Fruit fly (Drosophila melanogaster) whole organism, prepupa: ENCODE results near the gene CG31638.
A peak's percentile ranks its signal among the peaks of the same experiment; 100 is the strongest.

Experiments used
- Blimp-1 ChIP-seq: fragments of 200-800 bp; sonication (Bioruptor generic); optimal IDR thresholded peaks from 3 replicates; lab custom pipeline; 2017; ENCODE audit warnings: missing biosample characterization, missing genetic modification characterization, mild to moderate bottlenecking, moderate library complexity, missing genetic modification reagents
- CG11294 ChIP-seq: fragments of 200-800 bp; sonication (Bioruptor generic); IDR thresholded peaks from 2 replicates; pipeline ENCODE4 v1.3.6; 2022; ENCODE audit warnings: missing biosample characterization, missing genetic modification characterization
- CG11902 ChIP-seq: fragments of 200-800 bp; sonication (Bioruptor generic); optimal IDR thresholded peaks from 3 replicates; lab custom pipeline; 2016; ENCODE audit warnings: missing biosample characterization, missing genetic modification characterization
- CG15336 ChIP-seq: fragments of 200-800 bp; sonication (Bioruptor generic); IDR thresholded peaks from 2 replicates; pipeline ENCODE4 v1.3.6; 2022; ENCODE audit warnings: missing biosample characterization, missing genetic modification characterization
- CG1621 ChIP-seq: fragments of 200-800 bp; sonication (Bioruptor generic); optimal IDR thresholded peaks from 3 replicates; lab custom pipeline; 2018; ENCODE audit warnings: missing biosample characterization, mild to moderate bottlenecking, missing genetic modification characterization
- CG32006 ChIP-seq: fragments of 200-800 bp; sonication (Bioruptor generic); optimal IDR thresholded peaks from 3 replicates; lab custom pipeline; 2017; ENCODE audit warnings: missing biosample characterization, mild to moderate bottlenecking, missing genetic modification characterization
- CG4318 ChIP-seq: fragments of 200-800 bp; sonication (Bioruptor generic); optimal IDR thresholded peaks from 3 replicates; lab custom pipeline; 2017; ENCODE audit warnings: missing biosample characterization, mild to moderate bottlenecking, missing genetic modification characterization
- CG6163 ChIP-seq: fragments of 200-800 bp; sonication (Bioruptor generic); IDR thresholded peaks from 3 replicates; pipeline ENCODE4 v1.3.6; 2022; ENCODE audit warnings: missing biosample characterization, missing genetic modification characterization
- CG6276 ChIP-seq: fragments of 200-800 bp; sonication (Bioruptor generic); optimal IDR thresholded peaks from 2 replicates; lab custom pipeline; 2017; ENCODE audit warnings: missing biosample characterization, mild to moderate bottlenecking, missing genetic modification characterization
- CG6792 ChIP-seq: fragments of 200-800 bp; sonication (Bioruptor generic); optimal IDR thresholded peaks from 3 replicates; lab custom pipeline; 2016; ENCODE audit warnings: missing biosample characterization, missing genetic modification characterization
- CG6808 ChIP-seq: fragments of 200-800 bp; sonication (Bioruptor generic); optimal IDR thresholded peaks from 3 replicates; lab custom pipeline; 2017; ENCODE audit warnings: missing biosample characterization, missing genetic modification characterization, mild to moderate bottlenecking, moderate library complexity, missing genetic modification reagents
- CG6854 ChIP-seq: fragments of 200-800 bp; sonication (Bioruptor generic); optimal IDR thresholded peaks from 2 replicates; lab custom pipeline; 2017; ENCODE audit warnings: missing biosample characterization, mild to moderate bottlenecking, missing genetic modification characterization
- CG7368 ChIP-seq: fragments of 200-800 bp; sonication (Bioruptor generic); optimal IDR thresholded peaks from 3 replicates; lab custom pipeline; 2016; ENCODE audit warnings: missing biosample characterization, missing genetic modification characterization
- CG8119 ChIP-seq: fragments of 200-800 bp; sonication (Bioruptor generic); IDR thresholded peaks from 3 replicates; pipeline ENCODE4 v1.3.6; 2022; ENCODE audit warnings: missing biosample characterization, missing genetic modification characterization
- CG8632 ChIP-seq: fragments of 200-800 bp; sonication (Bioruptor generic); optimal IDR thresholded peaks from 3 replicates; lab custom pipeline; 2016; ENCODE audit warnings: missing biosample characterization, missing genetic modification characterization
- CG9139 ChIP-seq: fragments of 200-800 bp; sonication (Bioruptor generic); optimal IDR thresholded peaks from 3 replicates; lab custom pipeline; 2017; ENCODE audit warnings: missing biosample characterization, mild to moderate bottlenecking, missing genetic modification characterization
- Eip75B ChIP-seq: fragments of 200-800 bp; sonication (Bioruptor generic); optimal IDR thresholded peaks from 3 replicates; lab custom pipeline; 2016; ENCODE audit warnings: missing biosample characterization, missing genetic modification characterization
- Eip78C ChIP-seq: fragments of 200-800 bp; sonication (Bioruptor generic); peaks from one replicate; lab custom pipeline; 2016; ENCODE audit warnings: missing biosample characterization, missing genetic modification characterization
- Eip93F ChIP-seq: fragments of 200-800 bp; sonication (Bioruptor generic); optimal IDR thresholded peaks from 2 replicates; lab custom pipeline; 2016; ENCODE audit warnings: missing biosample characterization, mild to moderate bottlenecking, missing genetic modification characterization
- Ets21C ChIP-seq: fragments of 200-800 bp; sonication (Bioruptor generic); optimal IDR thresholded peaks from 3 replicates; lab custom pipeline; 2016; ENCODE audit warnings: missing biosample characterization, missing genetic modification characterization
- Ets96B ChIP-seq: fragments of 200-800 bp; optimal IDR thresholded peaks from 2 replicates; lab custom pipeline; 2019; ENCODE audit warnings: missing biosample characterization, mild to moderate bottlenecking, missing genetic modification characterization, moderate library complexity
- Hr38 ChIP-seq: sonication (Bioruptor generic); optimal IDR thresholded peaks from 2 replicates; lab custom pipeline; 2016; ENCODE audit warnings: missing biosample characterization, missing genetic modification characterization
- Hr39 ChIP-seq: fragments of 200-800 bp; sonication (Bioruptor generic); optimal IDR thresholded peaks from 2 replicates; lab custom pipeline; 2016; ENCODE audit warnings: missing biosample characterization, missing genetic modification characterization
- Hr4 ChIP-seq: fragments of 200-800 bp; sonication (Bioruptor generic); optimal IDR thresholded peaks from 3 replicates; lab custom pipeline; 2016; ENCODE audit warnings: missing biosample characterization, missing genetic modification characterization
- Met ChIP-seq: fragments of 200-800 bp; sonication (Bioruptor generic); optimal IDR thresholded peaks from 3 replicates; lab custom pipeline; 2016; ENCODE audit warnings: missing biosample characterization, missing genetic modification characterization
- Sox102F ChIP-seq: fragments of 200-800 bp; sonication (Bioruptor generic); optimal IDR thresholded peaks from 2 replicates; lab custom pipeline; 2016; ENCODE audit warnings: missing biosample characterization, mild to moderate bottlenecking, missing genetic modification characterization
- Sox14 ChIP-seq: fragments of 200-800 bp; sonication (Bioruptor generic); optimal IDR thresholded peaks from 3 replicates; lab custom pipeline; 2016; ENCODE audit warnings: missing biosample characterization, missing genetic modification characterization
- achi ChIP-seq: fragments of 200-800 bp; sonication (Bioruptor generic); optimal IDR thresholded peaks from 3 replicates; lab custom pipeline; 2016; ENCODE audit warnings: missing biosample characterization, missing genetic modification characterization
- acj6 ChIP-seq: fragments of 200-800 bp; sonication (Bioruptor generic); optimal IDR thresholded peaks from 3 replicates; lab custom pipeline; 2016; ENCODE audit warnings: missing biosample characterization, missing genetic modification characterization
- cyc ChIP-seq: fragments of 200-800 bp; sonication (Bioruptor generic); optimal IDR thresholded peaks from 3 replicates; lab custom pipeline; 2016; ENCODE audit warnings: missing biosample characterization, missing genetic modification characterization
- dac ChIP-seq: fragments of 200-800 bp; sonication (Bioruptor generic); optimal IDR thresholded peaks from 2 replicates; lab custom pipeline; 2017; ENCODE audit warnings: missing biosample characterization, mild to moderate bottlenecking, missing genetic modification characterization
- dsx ChIP-seq: fragments of 200-800 bp; optimal IDR thresholded peaks from 3 replicates; lab custom pipeline; 2019; ENCODE audit warnings: missing biosample characterization, mild to moderate bottlenecking, missing genetic modification characterization, moderate library complexity; ENCODE audit not compliant: poor library complexity, severe bottlenecking
- eg ChIP-seq: fragments of 200-800 bp; sonication (Bioruptor generic); IDR thresholded peaks from 3 replicates; pipeline ENCODE4 v1.3.6; 2022; ENCODE audit warnings: missing biosample characterization, missing genetic modification characterization
- fkh ChIP-seq: fragments of 200-800 bp; sonication (Bioruptor generic); optimal IDR thresholded peaks from 3 replicates; lab custom pipeline; 2017; ENCODE audit warnings: missing biosample characterization, mild to moderate bottlenecking, missing genetic modification characterization, moderate library complexity
- lz ChIP-seq: fragments of 200-800 bp; sonication (Bioruptor generic); optimal IDR thresholded peaks from 3 replicates; lab custom pipeline; 2016; ENCODE audit warnings: missing biosample characterization, missing genetic modification characterization
- net ChIP-seq: fragments of 200-800 bp; sonication (Bioruptor generic); optimal IDR thresholded peaks from 3 replicates; lab custom pipeline; 2016; ENCODE audit warnings: missing biosample characterization, missing genetic modification characterization
- pdm3 ChIP-seq: fragments of 200-800 bp; sonication (Bioruptor generic); optimal IDR thresholded peaks from 3 replicates; lab custom pipeline; 2016; ENCODE audit warnings: missing biosample characterization, missing genetic modification characterization
- salr ChIP-seq, 2 experiments: fragments of 200-800 bp; sonication (Bioruptor generic); optimal IDR thresholded peaks; 3 replicates each; lab custom pipeline; 2016 to 2018; ENCODE audit warnings: missing biosample characterization in 2 of 2, missing genetic modification characterization in 2 of 2, mild to moderate bottlenecking in 1 of 2
- spab ChIP-seq: fragments of 200-800 bp; sonication (Bioruptor generic); optimal IDR thresholded peaks from 2 replicates; lab custom pipeline; 2017; ENCODE audit warnings: missing biosample characterization, mild to moderate bottlenecking, missing genetic modification characterization, missing genetic modification reagents
- ss ChIP-seq, 2 experiments: fragments of 200-800 bp; sonication (Bioruptor generic); optimal IDR thresholded peaks; 2 replicates in 1 of 2; 3 replicates in 1 of 2; lab custom pipeline; 2017 to 2018; ENCODE audit warnings: mild to moderate bottlenecking in 2 of 2, missing biosample characterization in 2 of 2, missing genetic modification characterization in 2 of 2, moderate library complexity in 1 of 2
- svp ChIP-seq: fragments of 200-800 bp; sonication (Bioruptor generic); peaks from one replicate; lab custom pipeline; 2016; ENCODE audit warnings: missing biosample characterization, missing genetic modification characterization
- vri ChIP-seq: fragments of 200-800 bp; sonication (Bioruptor generic); optimal IDR thresholded peaks from 3 replicates; lab custom pipeline; 2016; ENCODE audit warnings: missing biosample characterization, mild to moderate bottlenecking, missing genetic modification characterization

CG31638 gene

DNA sequence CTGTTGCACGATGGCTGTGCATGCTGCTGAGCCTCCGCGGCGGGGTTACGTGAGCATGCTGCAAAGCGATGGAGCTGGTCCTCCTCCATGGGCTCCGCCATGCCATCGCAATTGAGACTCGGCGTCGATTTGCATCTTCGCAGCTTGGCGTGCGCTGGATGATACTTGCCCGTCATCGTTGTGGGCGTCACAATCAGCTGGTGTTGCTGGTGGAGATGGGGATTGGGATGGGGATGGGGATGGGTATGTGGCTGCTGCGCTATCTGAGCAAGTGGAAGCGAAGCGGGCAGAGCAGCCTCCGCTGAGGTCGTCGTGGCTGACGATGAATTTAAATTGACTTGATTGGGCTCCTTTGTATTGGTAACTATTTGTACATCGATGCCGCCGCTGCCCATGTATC lies 27.5 kb upstream of the CG31638 start:
- 0 out of 3 replicates have a peak, but pooled peaks have one; percentile 9 for TF ChIP-seq eg (GFP tag; lab: Robert Waterston, UW)
- peak; percentile 96 for TF ChIP-seq svp
- TF ChIP-seq CG11294 (GFP tag; lab: Robert Waterston, UW): 0 out of 2 replicates have a peak, but pooled peaks have one; percentile 1
- peak in 1 of 2 experiments; percentile 27 for TF ChIP-seq ss (GFP tag; optimal IDR thresholded peaks at IDR 0.05; lab: Kevin White, UChicago)
- TF ChIP-seq CG8119: no peak
- TF ChIP-seq CG8632: no peak
- peak; percentile 54 for TF ChIP-seq Eip78C (GFP tag; lab: Kevin White, UChicago)
- TF ChIP-seq CG6163: no peak
- TF ChIP-seq CG6792 (GFP tag; lab: Kevin White, UChicago): no peak
- peak; percentile 31 for TF ChIP-seq CG1621 (tag; lab: Kevin White, UChicago)
- TF ChIP-seq, all 60 proteins: peak for 6

- TF ChIP-seq fkh (GFP tag; lab: Kevin White, UChicago): peak; percentile 32
- TF ChIP-seq svp: peak; percentile 55
- TF ChIP-seq Hr38 (GFP tag; lab: Kevin White, UChicago): no peak
- TF ChIP-seq CG11294 (GFP tag; lab: Robert Waterston, UW): no peak
- 0 out of 2 replicates have a peak, but pooled peaks have one; percentile 26 for TF ChIP-seq CG15336 (GFP tag; lab: Robert Waterston, UW)
- TF ChIP-seq eg (GFP tag; lab: Robert Waterston, UW): peak; percentile 62; the same call in 2 of the 3 replicates
- peak in 1 of 2 experiments; percentile 17 for TF ChIP-seq salr (GFP tag; optimal IDR thresholded peaks at IDR 0.05; lab: Kevin White, UChicago)
- peak; percentile 6 for TF ChIP-seq dac (GFP tag; lab: Kevin White, UChicago)
- no peak for TF ChIP-seq Sox102F
- no peak for TF ChIP-seq spab (GFP tag; lab: Kevin White, UChicago)
- no peak for TF ChIP-seq Eip75B (GFP tag; lab: Kevin White, UChicago)
- TF ChIP-seq vri (GFP tag; lab: Kevin White, UChicago): no peak
- TF ChIP-seq CG6276 (GFP tag; lab: Kevin White, UChicago): peak; percentile 7
- TF ChIP-seq CG32006 (GFP tag; lab: Kevin White, UChicago): peak; percentile 51
- TF ChIP-seq Hr4 (GFP tag; lab: Kevin White, UChicago): peak; percentile 38
- no peak for TF ChIP-seq lz (GFP tag; lab: Kevin White, UChicago)
Measured at dm6 chr2L:6464270-6464669, 26.6 kb upstream of the CG31638 start.

- TF ChIP-seq ss (GFP tag; optimal IDR thresholded peaks at IDR 0.05; lab: Kevin White, UChicago) (peak in 1 of 2 experiments; percentile 48), CG6854 (GFP tag; lab: Kevin White, UChicago) (peak; percentile 3), Blimp-1 (peak; percentile 39), spab (GFP tag; lab: Kevin White, UChicago) (no peak), CG8119 (0 out of 3 replicates have a peak, but pooled peaks have one; percentile 2), CG6808 (no peak), CG6276 (GFP tag; lab: Kevin White, UChicago) (no peak), vri (GFP tag; lab: Kevin White, UChicago) (peak; percentile 18), achi (GFP tag; lab: Kevin White, UChicago) (no peak), Eip75B (GFP tag; lab: Kevin White, UChicago) (no peak)
Measured at dm6 chr2L:6464780-6465179, 26.1 kb upstream of the CG31638 start.

DNA sequence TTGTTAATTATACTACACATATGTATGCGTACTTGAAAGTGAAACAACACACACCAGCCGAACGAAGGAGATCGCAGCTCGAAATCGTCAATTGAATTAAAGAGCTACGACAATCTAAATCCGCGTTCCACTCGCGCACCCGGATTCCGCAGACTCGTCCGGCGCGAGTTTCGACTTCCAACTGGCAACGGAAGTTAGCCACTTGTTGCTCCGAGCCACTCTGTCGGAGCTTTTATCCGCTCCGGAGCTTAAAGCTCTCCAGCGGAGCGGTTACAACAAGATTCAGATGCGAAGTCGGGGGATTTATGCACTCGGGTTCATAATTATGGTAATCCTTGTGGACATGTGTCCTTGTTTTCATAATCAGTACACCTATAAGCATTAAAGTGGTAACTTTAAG lies 25.4 kb upstream of the CG31638 start, which contains the start of gene Rchy1:
TSS of gene Rchy1 (minus strand) at position 173 of the 400 bp plus-strand sequence.
- TF ChIP-seq CG7368 (no peak), Eip93F (GFP tag; lab: Kevin White, UChicago) (no peak), CG15336 (GFP tag; lab: Robert Waterston, UW) (peak; percentile 21; the same call in 1 of the 2 replicates), Ets96B (tag; lab: Kevin White, UChicago) (no peak), achi (GFP tag; lab: Kevin White, UChicago) (no peak), Hr4 (GFP tag; lab: Kevin White, UChicago) (no peak), Hr39 (GFP tag; lab: Kevin White, UChicago) (no peak), salr (GFP tag; optimal IDR thresholded peaks at IDR 0.05; lab: Kevin White, UChicago) (no peak), dac (GFP tag; lab: Kevin White, UChicago) (no peak), CG6163 (peak; percentile 42; the same call in 1 of the 3 replicates), Met (GFP tag; lab: Kevin White, UChicago) (no peak), Ets21C (no peak), pdm3 (GFP tag; lab: Kevin White, UChicago) (no peak), CG6854 (GFP tag; lab: Kevin White, UChicago) (peak; percentile 12), dsx (no peak), CG1621 (tag; lab: Kevin White, UChicago) (peak; percentile 68), net (GFP tag; lab: Kevin White, UChicago) (peak; percentile 33), CG8632 (peak; percentile 12), eg (GFP tag; lab: Robert Waterston, UW) (peak; percentile 67), cyc (GFP tag; lab: Kevin White, UChicago) (no peak), CG11902 (no peak), ss (GFP tag; optimal IDR thresholded peaks at IDR 0.05; lab: Kevin White, UChicago) (peak in 1 of 2 experiments; percentile 25), CG4318 (GFP tag; lab: Kevin White, UChicago) (no peak), CG9139 (GFP tag; lab: Kevin White, UChicago) (peak; percentile 10), Blimp-1 (no peak), acj6 (GFP tag; lab: Kevin White, UChicago) (no peak), Eip75B (GFP tag; lab: Kevin White, UChicago) (no peak), Sox14 (GFP tag; lab: Kevin White, UChicago) (no peak)
